Worm (Caenorhabditis elegans) whole organism, L2 larva: ENCODE measurements around the gene C33C12.12.

ENCODE experiments used
- C34F6.9 ChIP-seq: fragments of 150-350 bp; optimal IDR thresholded peaks from 2 replicates; lab custom pipeline; 2014; ENCODE audit warnings: missing biosample characterization, missing genetic modification characterization
- R02D3.7 ChIP-seq: fragments of 150-350 bp; optimal IDR thresholded peaks from 2 replicates; lab custom pipeline; 2014; ENCODE audit warnings: missing biosample characterization, missing genetic modification characterization
- Y55F3AM.14 ChIP-seq: fragments of 200-800 bp; sonication (Bioruptor generic); optimal IDR thresholded peaks from 2 replicates; lab custom pipeline; 2018; ENCODE audit warnings: mild to moderate bottlenecking, missing genetic modification characterization, missing compliant biosample characterization
- alr-1 ChIP-seq: fragments of 150-350 bp; optimal IDR thresholded peaks from 2 replicates; lab custom pipeline; 2014; ENCODE audit warnings: missing biosample characterization, missing genetic modification characterization
- aly-2 ChIP-seq: fragments of 150-350 bp; optimal IDR thresholded peaks from 2 replicates; lab custom pipeline; 2014; ENCODE audit warnings: missing biosample characterization, missing genetic modification characterization
- ama-1 ChIP-seq: fragments of 150-350 bp; optimal IDR thresholded peaks from 2 replicates; lab custom pipeline; 2018; ENCODE audit warnings: inconsistent platforms
- blmp-1 ChIP-seq: sonication (generic microtip); optimal IDR thresholded peaks from 2 replicates; lab custom pipeline; 2017; ENCODE audit warnings: missing genetic modification characterization, mild to moderate bottlenecking, missing compliant biosample characterization, antibody characterized with exemption, moderate library complexity; ENCODE audit not compliant: insufficient read depth
- ceh-16 ChIP-seq: fragments of 150-350 bp; optimal IDR thresholded peaks from 2 replicates; lab custom pipeline; 2014; ENCODE audit warnings: missing biosample characterization, missing genetic modification characterization
- ceh-82 ChIP-seq: fragments of 150-350 bp; optimal IDR thresholded peaks from 2 replicates; lab custom pipeline; 2014; ENCODE audit warnings: missing biosample characterization, missing genetic modification characterization
- crh-2 ChIP-seq: sonication (generic microtip); optimal IDR thresholded peaks from 2 replicates; lab custom pipeline; 2017; ENCODE audit warnings: missing biosample characterization, missing genetic modification characterization
- dmd-4 ChIP-seq: sonication (generic microtip); optimal IDR thresholded peaks from 2 replicates; lab custom pipeline; 2017; ENCODE audit warnings: missing biosample characterization, missing genetic modification characterization
- egl-27 ChIP-seq: sonication (generic microtip); optimal IDR thresholded peaks from 3 replicates; lab custom pipeline; 2017; ENCODE audit warnings: missing biosample characterization, missing genetic modification reagents, missing genetic modification characterization
- elt-3 ChIP-seq: sonication (generic microtip); optimal IDR thresholded peaks from 2 replicates; lab custom pipeline; 2017; ENCODE audit warnings: missing biosample characterization, missing genetic modification characterization
- fos-1 ChIP-seq: fragments of 150-350 bp; optimal IDR thresholded peaks from 2 replicates; lab custom pipeline; 2014; ENCODE audit warnings: missing biosample characterization, missing genetic modification characterization
- gmeb-1 ChIP-seq: fragments of 150-350 bp; optimal IDR thresholded peaks from 2 replicates; lab custom pipeline; 2014; ENCODE audit warnings: missing biosample characterization, missing genetic modification characterization
- lin-13 ChIP-seq: fragments of 150-350 bp; optimal IDR thresholded peaks from 2 replicates; lab custom pipeline; 2014; ENCODE audit warnings: missing biosample characterization, missing genetic modification reagents, missing genetic modification characterization
- mdl-1 ChIP-seq, 2 experiments: fragments of 150-350 bp in 1 of 2; sonication (generic microtip) in 1 of 2; optimal IDR thresholded peaks; 2 replicates each; lab custom pipeline; 2017; ENCODE audit warnings: missing biosample characterization in 2 of 2, missing genetic modification characterization in 2 of 2
- nhr-10 ChIP-seq: sonication (generic microtip); optimal IDR thresholded peaks from 2 replicates; lab custom pipeline; 2017; ENCODE audit warnings: missing biosample characterization, missing genetic modification characterization
- nhr-11 ChIP-seq: fragments of 150-350 bp; optimal IDR thresholded peaks from 2 replicates; lab custom pipeline; 2014; ENCODE audit warnings: missing biosample characterization, missing genetic modification characterization
- nhr-21 ChIP-seq: fragments of 150-350 bp; optimal IDR thresholded peaks from 2 replicates; lab custom pipeline; 2014; ENCODE audit warnings: missing biosample characterization, missing genetic modification characterization
- nhr-237 ChIP-seq: fragments of 150-350 bp; optimal IDR thresholded peaks from 2 replicates; lab custom pipeline; 2014; ENCODE audit warnings: missing biosample characterization, missing genetic modification characterization
- nhr-25 ChIP-seq: fragments of 150-350 bp; sonication (generic microtip); optimal IDR thresholded peaks from 3 replicates; lab custom pipeline; 2014; ENCODE audit warnings: missing biosample characterization, missing genetic modification characterization
- nhr-77 ChIP-seq: fragments of 150-350 bp; optimal IDR thresholded peaks from 2 replicates; lab custom pipeline; 2014; ENCODE audit warnings: missing biosample characterization, missing genetic modification characterization
- sma-3 ChIP-seq: sonication (generic microtip); optimal IDR thresholded peaks from 2 replicates; lab custom pipeline; 2016; ENCODE audit warnings: missing genetic modification reagents, missing genetic modification characterization, missing compliant biosample characterization
- sma-9 ChIP-seq, 2 experiments: fragments of 150-350 bp in 1 of 2; sonication (generic microtip) in 1 of 2; optimal IDR thresholded peaks; 2 replicates each; lab custom pipeline; 2014 to 2016; ENCODE audit warnings: missing genetic modification characterization in 2 of 2, mild to moderate bottlenecking in 1 of 2, missing biosample characterization in 1 of 2, missing compliant biosample characterization in 1 of 2, missing genetic modification reagents in 1 of 2, moderate library complexity in 1 of 2
- snpc-4 ChIP-seq: fragments of 150-350 bp; optimal IDR thresholded peaks from 2 replicates; lab custom pipeline; 2014; ENCODE audit warnings: missing biosample characterization, missing genetic modification characterization
- unc-39 ChIP-seq: fragments of 150-350 bp; optimal IDR thresholded peaks from 2 replicates; lab custom pipeline; 2014; ENCODE audit warnings: missing biosample characterization, missing genetic modification characterization
- unc-55 ChIP-seq: fragments of 150-350 bp; sonication (generic microtip); optimal IDR thresholded peaks from 3 replicates; lab custom pipeline; 2014; ENCODE audit warnings: missing biosample characterization, missing genetic modification reagents, missing genetic modification characterization
- unc-62 ChIP-seq: fragments of 150-350 bp; optimal IDR thresholded peaks from 2 replicates; lab custom pipeline; 2014; ENCODE audit warnings: missing biosample characterization, missing genetic modification reagents, missing genetic modification characterization
- ztf-1 ChIP-seq: fragments of 200-800 bp; sonication (Bioruptor generic); conservative IDR thresholded peaks from 2 replicates; pipeline ENCODE4 v1.3.6; 2022; ENCODE audit warnings: missing genetic modification characterization, missing compliant biosample characterization

C33C12.12 gene

ce11 chrII:2146900-2147375 lies 23.0 kb downstream of the C33C12.12 start, which contains the start of gene C40A11.2:
C40A11.2 (plus strand) TSS chrII:2146950.
- no peak for TF ChIP-seq egl-27 (tag; lab: Kevin White, UChicago)
- no peak for TF ChIP-seq aly-2 (tag; lab: Kevin White, UChicago)
- TF ChIP-seq, all 48 proteins: peak for 0

- TF ChIP-seq nhr-10 (tag; lab: Kevin White, UChicago) = no peak
- no peak for TF ChIP-seq Y55F3AM.14 (GFP tag; lab: Kevin White, UChicago)
Observed at ce11 chrII:2145566-2145965, 24.4 kb downstream of the C33C12.12 start, which contains the start of gene C40A11.6. C40A11.6 (minus strand) TSS chrII:2145666.

- TF ChIP-seq dmd-4 (tag; lab: Kevin White, UChicago) = no peak
- TF ChIP-seq blmp-1 (tag; lab: Kevin White, UChicago) = no peak
- no peak for TF ChIP-seq snpc-4 (tag; lab: Kevin White, UChicago)
Observed at ce11 chrII:2140817-2141216, 29.2 kb downstream of the C33C12.12 start, which contains the start of gene C40A11.3. C40A11.3 (plus strand) TSS chrII:2141117.

ce11 chrII:2138901-2139300 lies 31.1 kb downstream of the C33C12.12 start:
- TF ChIP-seq dmd-4 (tag; lab: Kevin White, UChicago) (no peak), crh-2 (tag; lab: Kevin White, UChicago) (no peak), ztf-1 (GFP tag; lab: Robert Waterston, UW) (no peak), nhr-25 (tag; lab: Kevin White, UChicago) (no peak), mdl-1 (tag; optimal IDR thresholded peaks at IDR 0.05; lab: Kevin White, UChicago) (no peak)

- TF ChIP-seq nhr-237 (tag; lab: Kevin White, UChicago) (no peak), unc-62 (GFP tag; lab: Kevin White, UChicago) (no peak), R02D3.7 (tag; lab: Kevin White, UChicago) (no peak), crh-2 (tag; lab: Kevin White, UChicago) (no peak), sma-3 (GFP tag; lab: Kevin White, UChicago) (no peak), nhr-10 (tag; lab: Kevin White, UChicago) (no peak), ceh-16 (tag; lab: Kevin White, UChicago) (no peak), fos-1 (tag; lab: Kevin White, UChicago) (no peak), nhr-77 (tag; lab: Kevin White, UChicago) (no peak), ceh-82 (no peak), unc-55 (GFP tag; lab: Kevin White, UChicago) (no peak), ama-1 (lab: Kevin White, UChicago) (no peak), gmeb-1 (tag; lab: Kevin White, UChicago) (no peak), nhr-25 (tag; lab: Kevin White, UChicago) (no peak), sma-9 (GFP tag; optimal IDR thresholded peaks at IDR 0.05; lab: Kevin White, UChicago) (no peak), sma-9 (tag; optimal IDR thresholded peaks at IDR 0.05; lab: Kevin White, UChicago) (no peak), nhr-21 (tag; lab: Kevin White, UChicago) (no peak), nhr-11 (no peak), alr-1 (no peak), C34F6.9 (tag; lab: Kevin White, UChicago) (no peak)
Observed at ce11 chrII:2137235-2137634, 32.8 kb downstream of the C33C12.12 start, which contains the start of gene C40A11.4. C40A11.4 (plus strand) TSS chrII:2137422.

- TF ChIP-seq ceh-16 (tag; lab: Kevin White, UChicago) (no peak), unc-55 (GFP tag; lab: Kevin White, UChicago) (no peak), egl-27 (tag; lab: Kevin White, UChicago) (no peak), gmeb-1 (tag; lab: Kevin White, UChicago) (no peak), nhr-237 (tag; lab: Kevin White, UChicago) (no peak), elt-3 (tag; lab: Kevin White, UChicago) (no peak), unc-39 (no peak), lin-13 (GFP tag; lab: Kevin White, UChicago) (no peak), dmd-4 (tag; lab: Kevin White, UChicago) (no peak)
Observed at ce11 chrII:2135604-2136003, 34.4 kb downstream of the C33C12.12 start, which contains the start of gene hpo-7. hpo-7 (minus strand) TSS chrII:2135704.
